Worm (Caenorhabditis elegans) whole organism, mixed stage, embryonic: ENCODE data around the gene try-5.
"Not testable (repeated sequence)": the region's sequence is repeated elsewhere in the genome, so short reads cannot be mapped to it uniquely, and the experiment has no call there.

ENCODE experiments used
- cnd-1 ChIP-seq: fragments of 200-800 bp; sonication (Bioruptor generic); optimal IDR thresholded peaks from 2 replicates; lab custom pipeline; 2018; ENCODE audit warnings: mild to moderate bottlenecking, missing genetic modification characterization, missing compliant biosample characterization
- elt-3 ChIP-seq: fragments of 150-350 bp; optimal IDR thresholded peaks from 2 replicates; lab custom pipeline; 2014; ENCODE audit warnings: missing biosample characterization, missing genetic modification characterization
- nhr-76 ChIP-seq: sonication (generic microtip); optimal IDR thresholded peaks from 2 replicates; lab custom pipeline; 2017; ENCODE audit warnings: missing biosample characterization, missing genetic modification characterization
- snpc-4 ChIP-seq: fragments of 150-350 bp; optimal IDR thresholded peaks from 2 replicates; lab custom pipeline; 2014; ENCODE audit warnings: missing biosample characterization, missing genetic modification characterization
- tbx-8 ChIP-seq: fragments of 200-800 bp; sonication (Bioruptor generic); optimal IDR thresholded peaks from 2 replicates; lab custom pipeline; 2018; ENCODE audit warnings: mild to moderate bottlenecking, missing genetic modification characterization, moderate library complexity, missing compliant biosample characterization
- unc-62 ChIP-seq: fragments of 150-350 bp; optimal IDR thresholded peaks from 2 replicates; lab custom pipeline; 2014; ENCODE audit warnings: missing biosample characterization, missing genetic modification reagents, missing genetic modification characterization
- ztf-11 ChIP-seq: fragments of 150-350 bp; optimal IDR thresholded peaks from 2 replicates; lab custom pipeline; 2014; ENCODE audit warnings: missing biosample characterization, missing genetic modification characterization

ce11 chrV:9379808-9380207 is 33.0 kb downstream of the try-5 start, which contains the start of gene E02C12.11:
- TF ChIP-seq cnd-1; unc-62 (GFP tag; lab: Kevin White, UChicago); tbx-8 (GFP tag; lab: Kevin White, UChicago); elt-3 (tag; lab: Kevin White, UChicago); snpc-4 (tag; lab: Kevin White, UChicago); ztf-11; nhr-76 (tag; lab: Kevin White, UChicago): not testable (repeated sequence)
